Worm (Caenorhabditis elegans) whole organism, young adult: ENCODE data around the gene cav-2.

ENCODE experiments used
- B0261.1 ChIP-seq: sonication (generic microtip); optimal IDR thresholded peaks from 2 replicates; lab custom pipeline; 2016; ENCODE audit warnings: mild to moderate bottlenecking, missing genetic modification characterization, moderate library complexity, missing compliant biosample characterization
- F10E7.11 ChIP-seq: sonication (generic microtip); optimal IDR thresholded peaks from 2 replicates; lab custom pipeline; 2017; ENCODE audit warnings: mild to moderate bottlenecking, missing genetic modification characterization, moderate library complexity, missing compliant biosample characterization
- F22D6.2 ChIP-seq: sonication (generic microtip); optimal IDR thresholded peaks from 2 replicates; lab custom pipeline; 2016; ENCODE audit warnings: mild to moderate bottlenecking, missing genetic modification characterization, missing compliant biosample characterization
- ama-1 ChIP-seq, 3 experiments: fragments of 150-350 bp in 1 of 3; sonication (generic microtip) in 2 of 3; optimal IDR thresholded peaks; 2 replicates each; lab custom pipeline; 2014 to 2018; ENCODE audit warnings: missing biosample characterization in 2 of 3, missing genetic modification characterization in 2 of 3, missing genetic modification reagents in 2 of 3
- efl-1 ChIP-seq: fragments of 150-350 bp; optimal IDR thresholded peaks from 2 replicates; lab custom pipeline; 2014; ENCODE audit warnings: missing biosample characterization, missing genetic modification reagents, missing genetic modification characterization
- lin-26 ChIP-seq: fragments of 200-800 bp; sonication (Bioruptor generic); IDR thresholded peaks from 2 replicates; pipeline ENCODE4 v1.3.6; 2022; ENCODE audit warnings: missing genetic modification reagents, missing genetic modification characterization, missing compliant biosample characterization
- snpc-4 ChIP-seq, 5 experiments: fragments of 150-350 bp in 1 of 5; sonication (generic microtip) in 4 of 5; optimal IDR thresholded peaks; 2 replicates each; lab custom pipeline; 2014 to 2018; ENCODE audit warnings: missing genetic modification characterization in 5 of 5, missing biosample characterization in 3 of 5, antibody characterized with exemption in 2 of 5, mild to moderate bottlenecking in 2 of 5, missing compliant biosample characterization in 2 of 5, missing genotype in 2 of 5, moderate library complexity in 2 of 5, missing genetic modification reagents in 1 of 5
- tlf-1 ChIP-seq: fragments of 200-800 bp; sonication (Bioruptor generic); optimal IDR thresholded peaks from 2 replicates; lab custom pipeline; 2018; ENCODE audit warnings: mild to moderate bottlenecking, missing genetic modification characterization, missing compliant biosample characterization
- unc-62 ChIP-seq: fragments of 150-350 bp; optimal IDR thresholded peaks from 2 replicates; lab custom pipeline; 2014; ENCODE audit warnings: missing biosample characterization, missing genetic modification reagents, missing genetic modification characterization

DNA sequence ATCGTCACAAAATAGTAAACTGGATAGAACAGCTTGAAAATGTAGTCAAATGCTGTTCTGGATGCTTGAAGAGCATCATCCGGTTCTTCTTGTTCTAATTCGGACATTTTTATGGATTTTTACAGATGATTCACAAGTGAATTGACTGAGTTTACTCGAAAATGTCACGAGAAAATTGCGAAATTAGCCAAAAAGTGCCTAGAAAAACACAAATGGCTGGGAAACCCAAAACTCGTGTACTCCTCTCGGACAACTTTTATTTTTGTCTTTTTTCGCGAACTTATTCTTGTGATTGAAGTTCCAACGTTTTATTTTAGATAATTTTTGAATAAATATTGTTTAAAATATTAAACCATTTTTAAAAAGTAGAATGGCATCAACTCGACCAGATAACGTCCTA is 5.3 kb upstream of the cav-2 start, which contains the start of the genes C56A3.4 and C56A3.5:
- TF ChIP-seq efl-1 (GFP tag; lab: Kevin White, UChicago) (no peak), F22D6.2 (tag; lab: Kevin White, UChicago) (no peak), unc-62 (GFP tag; lab: Kevin White, UChicago) (no peak), F10E7.11 (tag; lab: Kevin White, UChicago) (no peak), snpc-4 (GFP tag; optimal IDR thresholded peaks at IDR 0.05; lab: Kevin White, UChicago) (no peak), snpc-4 (tag; optimal IDR thresholded peaks at IDR 0.05; lab: Kevin White, UChicago) (peak in 1 of 4 experiments; percentile 14), B0261.1 (tag; lab: Kevin White, UChicago) (no peak), ama-1 (optimal IDR thresholded peaks at IDR 0.05; lab: Kevin White, UChicago) (no peak), ama-1 (GFP tag; optimal IDR thresholded peaks at IDR 0.05; lab: Kevin White, UChicago) (no peak), lin-26 (no peak), tlf-1 (GFP tag; lab: Kevin White, UChicago) (no peak)
